Fruit fly (Drosophila melanogaster) whole organism, embryonic: ENCODE measurements around the gene Ubc4.

Source experiments
- Abd-B ChIP-seq: fragments of 200-800 bp; sonication (Bioruptor generic); optimal IDR thresholded peaks from 2 replicates; lab custom pipeline; 2018; ENCODE audit warnings: missing biosample characterization, mild to moderate bottlenecking, missing genetic modification characterization, moderate library complexity
- Adf1 ChIP-seq: fragments of 200-800 bp; sonication (Bioruptor generic); IDR thresholded peaks from 2 replicates; pipeline ENCODE4 v1.3.6; 2022; ENCODE audit warnings: missing biosample characterization, missing genetic modification characterization
- B-H2 ChIP-seq: fragments of 200-800 bp; sonication (Bioruptor generic); optimal IDR thresholded peaks from 2 replicates; lab custom pipeline; 2018; ENCODE audit warnings: missing biosample characterization, mild to moderate bottlenecking, missing genetic modification characterization
- C15 ChIP-seq: fragments of 200-800 bp; sonication (Bioruptor generic); IDR thresholded peaks from 3 replicates; pipeline ENCODE4 v1.3.6; 2022; ENCODE audit warnings: missing biosample characterization, missing genetic modification characterization
- CG10543 ChIP-seq: fragments of 200-800 bp; sonication (Bioruptor generic); optimal IDR thresholded peaks from 3 replicates; lab custom pipeline; 2017; ENCODE audit warnings: missing biosample characterization, mild to moderate bottlenecking, missing genetic modification characterization, moderate library complexity
- CG13424 ChIP-seq: fragments of 200-800 bp; sonication (Bioruptor generic); optimal IDR thresholded peaks from 2 replicates; lab custom pipeline; 2019; ENCODE audit warnings: missing biosample characterization, mild to moderate bottlenecking, missing genetic modification characterization, moderate library complexity
- CG18011 ChIP-seq: fragments of 200-800 bp; sonication (Bioruptor generic); optimal IDR thresholded peaks from 2 replicates; lab custom pipeline; 2017; ENCODE audit warnings: missing biosample characterization, missing genetic modification characterization, mild to moderate bottlenecking, moderate library complexity, missing genotype
- CG18599 ChIP-seq: fragments of 200-800 bp; sonication (Bioruptor generic); optimal IDR thresholded peaks from 3 replicates; lab custom pipeline; 2017; ENCODE audit warnings: missing biosample characterization, missing genetic modification characterization, mild to moderate bottlenecking, moderate library complexity, missing genetic modification reagents
- CG2116 ChIP-seq: fragments of 200-800 bp; sonication (Bioruptor generic); optimal IDR thresholded peaks from 3 replicates; lab custom pipeline; 2018; ENCODE audit warnings: missing biosample characterization, mild to moderate bottlenecking, missing genetic modification characterization
- CG30431 ChIP-seq: fragments of 200-800 bp; sonication (Bioruptor generic); optimal IDR thresholded peaks from 2 replicates; lab custom pipeline; 2017; ENCODE audit warnings: missing biosample characterization, missing genetic modification characterization
- CG3065 ChIP-seq: fragments of 200-800 bp; sonication (Bioruptor generic); optimal IDR thresholded peaks from 2 replicates; lab custom pipeline; 2016; ENCODE audit warnings: missing biosample characterization, missing genetic modification characterization
- CG33557 ChIP-seq: fragments of 200-800 bp; sonication (Bioruptor generic); optimal IDR thresholded peaks from 2 replicates; lab custom pipeline; 2019; ENCODE audit warnings: missing biosample characterization, mild to moderate bottlenecking, missing genetic modification characterization, moderate library complexity
- CG34376 ChIP-seq: fragments of 200-800 bp; sonication (Bioruptor generic); optimal IDR thresholded peaks from 2 replicates; lab custom pipeline; 2018; ENCODE audit warnings: missing biosample characterization, mild to moderate bottlenecking, missing genetic modification characterization
- CG43689 ChIP-seq: fragments of 200-800 bp; sonication (Bioruptor generic); IDR thresholded peaks from 2 replicates; pipeline ENCODE4 v1.3.6; 2022; ENCODE audit warnings: missing biosample characterization, missing genetic modification characterization
- CG4404 ChIP-seq: fragments of 200-800 bp; sonication (Bioruptor generic); IDR thresholded peaks from 2 replicates; pipeline ENCODE4 v1.3.6; 2022; ENCODE audit warnings: missing biosample characterization, missing genetic modification characterization
- CG4820 ChIP-seq: fragments of 200-800 bp; sonication (Bioruptor generic); optimal IDR thresholded peaks from 3 replicates; lab custom pipeline; 2016; ENCODE audit warnings: missing biosample characterization, missing genetic modification characterization
- CG6791 ChIP-seq: fragments of 200-800 bp; sonication (Bioruptor generic); IDR thresholded peaks from 3 replicates; pipeline ENCODE4 v1.3.6; 2022; ENCODE audit warnings: missing biosample characterization, missing genetic modification characterization; ENCODE audit not compliant: partially characterized antibody
- Dp ChIP-seq: fragments of 200-800 bp; sonication (Bioruptor generic); optimal IDR thresholded peaks from 2 replicates; lab custom pipeline; 2018; ENCODE audit warnings: missing biosample characterization, mild to moderate bottlenecking, missing genetic modification characterization, moderate library complexity
- E2f1 ChIP-seq: fragments of 200-800 bp; sonication (Bioruptor generic); IDR thresholded peaks from 2 replicates; pipeline ENCODE4 v1.3.6; 2022; ENCODE audit warnings: missing biosample characterization, missing genetic modification characterization
- Ets65A ChIP-seq: fragments of 200-800 bp; sonication (Bioruptor generic); peaks from one replicate; lab custom pipeline; 2016; ENCODE audit warnings: missing biosample characterization, missing genetic modification characterization
- GATAe ChIP-seq: fragments of 200-800 bp; sonication (Bioruptor generic); conservative IDR thresholded peaks from 2 replicates; pipeline ENCODE4 v1.3.6; 2022; ENCODE audit warnings: missing biosample characterization, missing genetic modification characterization
- H2.0 ChIP-seq: fragments of 200-800 bp; sonication (Bioruptor generic); IDR thresholded peaks from 2 replicates; pipeline ENCODE4 v1.3.6; 2022; ENCODE audit warnings: missing biosample characterization, missing genetic modification characterization
- HLH3B ChIP-seq: fragments of 200-800 bp; sonication (Bioruptor generic); IDR thresholded peaks from 2 replicates; pipeline ENCODE4 v1.3.6; 2022; ENCODE audit warnings: missing biosample characterization, missing genetic modification characterization
- Hey ChIP-seq: fragments of 200-800 bp; sonication (Bioruptor generic); optimal IDR thresholded peaks from 3 replicates; lab custom pipeline; 2018; ENCODE audit warnings: missing biosample characterization, mild to moderate bottlenecking, missing genetic modification characterization
- HmgZ ChIP-seq: fragments of 200-800 bp; sonication (Bioruptor generic); optimal IDR thresholded peaks from 2 replicates; lab custom pipeline; 2018; ENCODE audit warnings: missing biosample characterization, mild to moderate bottlenecking, missing genetic modification characterization
- MBD-R2 ChIP-seq: fragments of 200-800 bp; sonication (Bioruptor generic); IDR thresholded peaks from 2 replicates; pipeline ENCODE4 v1.3.6; 2022; ENCODE audit warnings: missing biosample characterization, missing genetic modification characterization
- Sin3A ChIP-seq: fragments of >200 bp; optimal IDR thresholded peaks from 2 replicates; lab custom pipeline; 2018
- YL-1 ChIP-seq: fragments of 200-800 bp; sonication (Bioruptor generic); optimal IDR thresholded peaks from 3 replicates; lab custom pipeline; 2017; ENCODE audit warnings: missing biosample characterization, mild to moderate bottlenecking, missing genetic modification characterization
- ato ChIP-seq: fragments of 200-800 bp; sonication (Bioruptor generic); IDR thresholded peaks from 2 replicates; pipeline ENCODE4 v1.3.6; 2022; ENCODE audit warnings: missing biosample characterization, missing genetic modification characterization; ENCODE audit not compliant: partially characterized antibody
- bigmax ChIP-seq: fragments of 200-800 bp; sonication (Bioruptor generic); optimal IDR thresholded peaks from 2 replicates; lab custom pipeline; 2018; ENCODE audit warnings: missing biosample characterization, mild to moderate bottlenecking, missing genetic modification characterization
- caup ChIP-seq: fragments of 200-800 bp; sonication (Bioruptor generic); optimal IDR thresholded peaks from 3 replicates; lab custom pipeline; 2017; ENCODE audit warnings: missing biosample characterization, mild to moderate bottlenecking, missing genetic modification characterization, moderate library complexity; ENCODE audit not compliant: severe bottlenecking
- cwo ChIP-seq: fragments of 200-800 bp; sonication (Bioruptor generic); optimal IDR thresholded peaks from 3 replicates; lab custom pipeline; 2017; ENCODE audit warnings: missing biosample characterization, missing genetic modification characterization, mild to moderate bottlenecking, moderate library complexity, missing genetic modification reagents
- dati ChIP-seq: fragments of 200-800 bp; sonication (Bioruptor generic); IDR thresholded peaks from 2 replicates; pipeline ENCODE4 v1.3.6; 2022; ENCODE audit warnings: missing biosample characterization, missing genetic modification characterization
- exex ChIP-seq: fragments of 200-800 bp; sonication (Bioruptor generic); optimal IDR thresholded peaks from 4 replicates; lab custom pipeline; 2018; ENCODE audit warnings: missing biosample characterization, mild to moderate bottlenecking, missing genetic modification characterization, moderate library complexity
- fd64A ChIP-seq: fragments of 200-800 bp; sonication (Bioruptor generic); optimal IDR thresholded peaks from 3 replicates; lab custom pipeline; 2018; ENCODE audit warnings: missing biosample characterization, mild to moderate bottlenecking, missing genetic modification characterization
- ftz-f1 ChIP-seq: fragments of 200-800 bp; sonication (Bioruptor generic); optimal IDR thresholded peaks from 2 replicates; lab custom pipeline; 2016; ENCODE audit warnings: missing biosample characterization, missing genetic modification characterization
- gcm ChIP-seq: fragments of 200-800 bp; sonication (Bioruptor generic); optimal IDR thresholded peaks from 2 replicates; lab custom pipeline; 2019; ENCODE audit warnings: missing biosample characterization, mild to moderate bottlenecking, missing genetic modification characterization, moderate library complexity
- grn ChIP-seq: fragments of 200-800 bp; sonication (Bioruptor generic); optimal IDR thresholded peaks from 3 replicates; lab custom pipeline; 2017; ENCODE audit warnings: missing biosample characterization, missing genetic modification characterization
- gro ChIP-seq: fragments of 200-800 bp; sonication (Bioruptor generic); optimal IDR thresholded peaks from 2 replicates; lab custom pipeline; 2016; ENCODE audit warnings: missing biosample characterization, missing genetic modification characterization
- ken ChIP-seq: fragments of 200-800 bp; sonication (Bioruptor generic); IDR thresholded peaks from 3 replicates; pipeline ENCODE4 v1.3.6; 2022; ENCODE audit warnings: missing biosample characterization, missing genetic modification characterization
- lab ChIP-seq: fragments of 200-800 bp; sonication (Bioruptor generic); optimal IDR thresholded peaks from 3 replicates; lab custom pipeline; 2017; ENCODE audit warnings: missing biosample characterization, missing genetic modification characterization, mild to moderate bottlenecking, moderate library complexity, missing genetic modification reagents
- mirr ChIP-seq: fragments of 200-800 bp; sonication (Bioruptor generic); optimal IDR thresholded peaks from 3 replicates; lab custom pipeline; 2018; ENCODE audit warnings: missing biosample characterization, mild to moderate bottlenecking, missing genetic modification characterization
- mld ChIP-seq: fragments of 200-800 bp; sonication (Bioruptor generic); IDR thresholded peaks from 3 replicates; pipeline ENCODE4 v1.3.6; 2022; ENCODE audit warnings: missing biosample characterization, missing genetic modification characterization; ENCODE audit not compliant: partially characterized antibody
- onecut ChIP-seq: fragments of 200-800 bp; sonication (Bioruptor generic); IDR thresholded peaks from 2 replicates; pipeline ENCODE4 v1.3.6; 2022; ENCODE audit warnings: missing biosample characterization, missing genetic modification characterization
- peb ChIP-seq: fragments of 200-800 bp; sonication (Bioruptor generic); IDR thresholded peaks from 2 replicates; pipeline ENCODE4 v1.3.6; 2022; ENCODE audit warnings: missing biosample characterization, missing genetic modification characterization
- ro ChIP-seq: fragments of 200-800 bp; sonication (Bioruptor generic); IDR thresholded peaks from 2 replicates; pipeline ENCODE4 v1.3.6; 2022; ENCODE audit warnings: missing biosample characterization, missing genetic modification characterization
- schlank ChIP-seq: fragments of 200-800 bp; sonication (Bioruptor generic); optimal IDR thresholded peaks from 2 replicates; lab custom pipeline; 2018; ENCODE audit warnings: missing biosample characterization, mild to moderate bottlenecking, missing genetic modification characterization
- sd ChIP-seq: fragments of 200-800 bp; sonication (Bioruptor generic); optimal IDR thresholded peaks from 3 replicates; lab custom pipeline; 2018; ENCODE audit warnings: missing biosample characterization, mild to moderate bottlenecking, missing genetic modification characterization, moderate library complexity
- slp2 ChIP-seq: fragments of 200-800 bp; sonication (Bioruptor generic); optimal IDR thresholded peaks from 2 replicates; lab custom pipeline; 2016; ENCODE audit warnings: missing biosample characterization, missing genetic modification characterization
- sqz ChIP-seq: fragments of 200-800 bp; sonication (Bioruptor generic); optimal IDR thresholded peaks from 3 replicates; lab custom pipeline; 2018; ENCODE audit warnings: missing biosample characterization, mild to moderate bottlenecking, missing genetic modification characterization
- sug ChIP-seq: fragments of 200-800 bp; optimal IDR thresholded peaks from 2 replicates; lab custom pipeline; 2019; ENCODE audit warnings: missing biosample characterization, mild to moderate bottlenecking, missing genetic modification characterization, moderate library complexity

The Ubc4 gene

dm6 chr3L:9691476-9691826 lies 6.7 kb upstream of the Ubc4 start:
- TF ChIP-seq Abd-B (no peak), HLH3B (GFP tag; lab: Robert Waterston, UW) (0 out of 2 replicates have a peak, but pooled peaks have one; percentile 17), caup (GFP tag; lab: Kevin White, UChicago) (peak; percentile 12), MBD-R2 (GFP tag; lab: Robert Waterston, UW) (0 out of 2 replicates have a peak, but pooled peaks have one; percentile 5), peb (GFP tag; lab: Robert Waterston, UW) (no peak), CG4820 (no peak), schlank (tag; lab: Kevin White, UChicago) (no peak), C15 (no peak), H2.0 (GFP tag; lab: Robert Waterston, UW) (no peak), Dp (GFP tag; lab: Kevin White, UChicago) (no peak), sug (peak; percentile 95), cwo (GFP tag; lab: Kevin White, UChicago) (peak; percentile 74), grn (GFP tag; lab: Kevin White, UChicago) (peak; percentile 85), ken (no peak), CG10543 (GFP tag; lab: Kevin White, UChicago) (peak; percentile 51), CG18599 (peak; percentile 27), GATAe (GFP tag; lab: Robert Waterston, UW) (peak; percentile 90), mirr (GFP tag; lab: Kevin White, UChicago) (peak; percentile 89), fd64A (GFP tag; lab: Kevin White, UChicago) (no peak), gcm (no peak), Sin3A (no peak), exex (tag; lab: Kevin White, UChicago) (peak; percentile 97), CG6791 (GFP tag; lab: Robert Waterston, UW) (0 out of 3 replicates have a peak, but pooled peaks have one; percentile 40), gro (GFP tag; lab: Kevin White, UChicago) (peak; percentile 60), B-H2 (GFP tag; lab: Kevin White, UChicago) (no peak), Ets65A (peak; percentile 24), onecut (GFP tag; lab: Robert Waterston, UW) (peak; percentile 70), CG3065 (no peak), Adf1 (peak; percentile 4; the same call in 1 of the 2 replicates), slp2 (GFP tag; lab: Kevin White, UChicago) (no peak), ro (GFP tag; lab: Robert Waterston, UW) (no peak), YL-1 (peak; percentile 7), CG34376 (GFP tag; lab: Kevin White, UChicago) (peak; percentile 93), CG30431 (no peak), Hey (tag; lab: Kevin White, UChicago) (peak; percentile 12), CG18011 (GFP tag; lab: Kevin White, UChicago) (peak; percentile 96), CG2116 (no peak), sd (peak; percentile 66), CG13424 (tag; lab: Kevin White, UChicago) (no peak), lab (peak; percentile 63), CG4404 (GFP tag; lab: Robert Waterston, UW) (no peak), E2f1 (GFP tag; lab: Robert Waterston, UW) (no peak), sqz (GFP tag; lab: Kevin White, UChicago) (peak; percentile 55), bigmax (GFP tag; lab: Kevin White, UChicago) (peak; percentile 12), mld (no peak), CG33557 (GFP tag; lab: Kevin White, UChicago) (no peak), CG43689 (GFP tag; lab: Robert Waterston, UW) (no peak), ato (no peak), HmgZ (tag; lab: Kevin White, UChicago) (peak; percentile 53), ftz-f1 (peak; percentile 51), dati (no peak)
